Fruit fly (Drosophila melanogaster) whole organism, pupa: ENCODE data around the gene CG3061.
A peak's percentile ranks its signal among the peaks of the same experiment; 100 is the strongest.

ENCODE experiments used
- CG10348 ChIP-seq: fragments of 200-800 bp; sonication (Bioruptor generic); IDR thresholded peaks from 2 replicates; pipeline ENCODE4 v1.3.6; 2022; ENCODE audit warnings: missing biosample characterization, missing genetic modification characterization
- CG12605 ChIP-seq: fragments of 200-800 bp; sonication (Bioruptor generic); IDR thresholded peaks from 2 replicates; pipeline ENCODE4 v1.3.6; 2022; ENCODE audit warnings: missing biosample characterization, missing genetic modification characterization
- CG13204 ChIP-seq: fragments of 200-800 bp; sonication (Bioruptor generic); optimal IDR thresholded peaks from 2 replicates; lab custom pipeline; 2018; ENCODE audit warnings: missing biosample characterization, mild to moderate bottlenecking, missing genetic modification characterization, moderate library complexity
- CG14655 ChIP-seq: fragments of 200-800 bp; sonication (Bioruptor generic); optimal IDR thresholded peaks from 3 replicates; lab custom pipeline; 2017; ENCODE audit warnings: mild to moderate bottlenecking, missing biosample characterization, missing genetic modification reagents, missing genetic modification characterization
- CG15710 ChIP-seq: fragments of 200-800 bp; sonication (Bioruptor generic); optimal IDR thresholded peaks from 2 replicates; lab custom pipeline; 2018; ENCODE audit warnings: missing biosample characterization, mild to moderate bottlenecking, missing genetic modification characterization, moderate library complexity
- CG17806 ChIP-seq: fragments of 200-800 bp; sonication (Bioruptor generic); optimal IDR thresholded peaks from 2 replicates; lab custom pipeline; 2018; ENCODE audit warnings: missing biosample characterization, mild to moderate bottlenecking, missing genetic modification characterization, moderate library complexity
- CG32121 ChIP-seq: fragments of 200-800 bp; sonication (Bioruptor generic); IDR thresholded peaks from 2 replicates; pipeline ENCODE4 v1.3.6; 2022; ENCODE audit warnings: missing biosample characterization, missing genetic modification characterization
- CG34367 ChIP-seq: fragments of 200-800 bp; sonication (Bioruptor generic); optimal IDR thresholded peaks from 2 replicates; lab custom pipeline; 2018; ENCODE audit warnings: missing biosample characterization, mild to moderate bottlenecking, missing genetic modification characterization
- CG4496 ChIP-seq: fragments of 200-800 bp; sonication (Bioruptor generic); IDR thresholded peaks from 3 replicates; pipeline ENCODE4 v1.3.6; 2022; ENCODE audit warnings: missing biosample characterization, missing genetic modification characterization
- CG8159 ChIP-seq: fragments of 200-800 bp; sonication (Bioruptor generic); optimal IDR thresholded peaks from 3 replicates; lab custom pipeline; 2018; ENCODE audit warnings: missing biosample characterization, mild to moderate bottlenecking, missing genetic modification characterization, moderate library complexity
- CG8301 ChIP-seq: fragments of 200-800 bp; sonication (Bioruptor generic); optimal IDR thresholded peaks from 2 replicates; lab custom pipeline; 2018; ENCODE audit warnings: missing biosample characterization, mild to moderate bottlenecking, missing genetic modification characterization
- CG9948 ChIP-seq: fragments of 200-800 bp; sonication (Bioruptor generic); optimal IDR thresholded peaks from 2 replicates; lab custom pipeline; 2018; ENCODE audit warnings: missing biosample characterization, mild to moderate bottlenecking, missing genetic modification characterization, moderate library complexity
- D1 ChIP-seq: fragments of 200-800 bp; sonication (Bioruptor generic); optimal IDR thresholded peaks from 2 replicates; lab custom pipeline; 2018; ENCODE audit warnings: missing biosample characterization, mild to moderate bottlenecking, missing genetic modification characterization, moderate library complexity
- EcR ChIP-seq: fragments of 200-800 bp; sonication (Bioruptor generic); optimal IDR thresholded peaks from 3 replicates; lab custom pipeline; 2019; ENCODE audit warnings: missing biosample characterization, missing genetic modification characterization, mild to moderate bottlenecking, moderate library complexity, missing genetic modification reagents
- Ets98B ChIP-seq: fragments of 200-800 bp; sonication (Bioruptor generic); IDR thresholded peaks from 2 replicates; pipeline ENCODE4 v1.3.6; 2022; ENCODE audit warnings: missing biosample characterization, missing genetic modification characterization
- Pif1A ChIP-seq: fragments of 200-800 bp; sonication (Bioruptor generic); optimal IDR thresholded peaks from 3 replicates; lab custom pipeline; 2016; ENCODE audit warnings: missing biosample characterization, missing genetic modification characterization
- Pif1B ChIP-seq: fragments of 200-800 bp; sonication (Bioruptor generic); optimal IDR thresholded peaks from 3 replicates; lab custom pipeline; 2016; ENCODE audit warnings: missing biosample characterization, missing genetic modification characterization
- Snoo ChIP-seq: fragments of 200-800 bp; sonication (Bioruptor generic); optimal IDR thresholded peaks from 3 replicates; lab custom pipeline; 2017; ENCODE audit warnings: missing biosample characterization, mild to moderate bottlenecking, missing genetic modification characterization, inconsistent platforms
- fd96Ca ChIP-seq: fragments of 200-800 bp; sonication (Bioruptor generic); IDR thresholded peaks from 3 replicates; pipeline ENCODE4 v1.3.6; 2022; ENCODE audit warnings: missing biosample characterization, missing genetic modification characterization
- gl ChIP-seq: fragments of 200-800 bp; sonication (Bioruptor generic); optimal IDR thresholded peaks from 2 replicates; lab custom pipeline; 2018; ENCODE audit warnings: missing biosample characterization, mild to moderate bottlenecking, missing genetic modification characterization
- rn ChIP-seq: fragments of 200-800 bp; sonication (Bioruptor generic); IDR thresholded peaks from 2 replicates; pipeline ENCODE4 v1.3.6; 2022; ENCODE audit warnings: missing biosample characterization, missing genetic modification characterization

Gene CG3061

DNA sequence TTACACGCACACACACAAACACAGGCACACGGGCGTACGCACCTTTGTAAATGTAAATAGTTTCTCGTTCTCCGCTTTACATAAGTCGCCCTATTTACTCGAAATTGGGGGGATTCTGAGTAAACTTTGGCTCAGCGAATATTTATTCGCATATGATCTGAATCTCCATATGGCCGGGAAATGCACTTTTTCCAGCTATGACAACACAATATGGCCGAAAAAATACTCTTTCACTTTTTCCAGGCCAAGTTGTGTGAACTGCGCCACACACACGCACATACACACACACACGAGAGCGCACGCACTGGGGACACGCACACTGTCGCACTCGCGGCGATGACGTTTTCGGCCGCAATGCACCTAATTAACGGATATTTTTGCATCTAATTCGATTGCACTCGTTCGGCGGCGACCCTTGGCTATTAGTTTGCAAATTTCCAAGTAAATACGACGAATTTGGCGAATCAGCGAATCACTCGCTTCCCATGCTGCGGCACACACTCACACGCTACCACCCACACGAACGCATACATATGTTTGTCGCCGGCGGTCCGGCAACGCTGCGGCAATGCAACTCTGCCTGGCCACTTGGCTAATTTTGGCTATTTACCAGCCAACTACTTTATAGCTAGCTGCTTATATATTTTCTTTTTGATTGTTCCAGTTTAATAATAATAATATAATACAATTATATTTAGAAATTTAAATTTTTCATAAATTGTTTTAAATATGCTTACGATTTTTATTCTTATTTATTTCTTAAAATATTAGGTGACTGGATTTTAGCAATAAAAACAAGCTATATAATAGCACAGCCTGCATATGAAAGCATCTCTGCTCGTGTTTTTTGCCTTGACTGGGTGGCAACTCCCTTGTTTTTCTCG is at the start of gene CG3061, which contains the start of gene rdx:
CG3061 (plus strand) TSS at position 841 of the 884 bp plus-strand sequence.
rdx (minus strand) TSS at position 527 of the 884 bp plus-strand sequence.
- TF ChIP-seq Pif1B (GFP tag; lab: Kevin White, UChicago), result no peak
- TF ChIP-seq CG9948 (tag; lab: Kevin White, UChicago), result peak; percentile 32
- TF ChIP-seq CG14655 (GFP tag; lab: Kevin White, UChicago), result peak; percentile 45
- peak; percentile 59 for TF ChIP-seq CG15710 (tag; lab: Kevin White, UChicago)
- TF ChIP-seq CG32121, result no peak
- peak; percentile 38 for TF ChIP-seq Snoo (tag; lab: Kevin White, UChicago)
- TF ChIP-seq CG8159 (tag; lab: Kevin White, UChicago), result peak; percentile 66
- TF ChIP-seq EcR (GFP tag; lab: Kevin White, UChicago), result peak; percentile 34
- no peak for TF ChIP-seq CG8301 (tag; lab: Kevin White, UChicago)
- TF ChIP-seq CG34367 (tag; lab: Kevin White, UChicago), result peak; percentile 5
- TF ChIP-seq CG17806 (tag; lab: Kevin White, UChicago), result peak; percentile 6

DNA sequence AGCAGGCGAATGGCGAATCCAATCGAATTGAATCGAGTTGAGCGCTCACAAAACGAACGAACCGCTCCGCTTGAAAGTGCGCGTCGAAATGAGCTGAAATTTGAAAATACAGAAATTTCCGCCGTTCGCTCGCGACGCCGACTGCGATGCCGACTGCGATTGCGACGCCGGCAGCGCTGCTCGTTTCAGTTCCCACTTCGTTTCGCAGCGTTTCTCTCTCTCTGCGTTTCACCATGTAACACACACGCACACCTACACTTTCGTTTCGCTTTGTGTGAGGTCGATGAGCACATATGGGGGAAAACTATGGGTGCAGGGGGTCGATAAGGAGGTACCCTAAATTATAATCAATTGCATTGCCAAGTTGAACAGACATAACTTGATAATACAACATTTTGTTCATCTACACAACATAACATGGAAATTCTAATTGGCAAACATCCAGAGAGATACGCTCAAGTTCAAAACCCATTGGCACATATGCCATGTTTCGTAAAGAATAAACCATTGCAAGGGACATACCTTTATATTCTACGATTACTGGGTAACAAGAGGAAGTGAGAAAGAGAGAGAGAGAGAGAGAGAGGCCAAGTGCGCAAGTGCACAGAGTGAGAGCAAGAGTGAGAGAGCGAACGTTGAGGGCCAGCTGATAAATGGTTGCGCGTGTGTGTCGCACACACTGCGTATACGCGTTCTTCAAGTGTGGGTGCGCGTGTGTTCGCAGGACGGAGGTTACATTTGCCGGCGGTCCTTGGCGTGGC is 48.7 kb upstream of the CG3061 start:
- TF ChIP-seq EcR (GFP tag; lab: Kevin White, UChicago), result peak; percentile 99
- TF ChIP-seq gl, result peak; percentile 88
- peak; percentile 93 for TF ChIP-seq CG15710 (tag; lab: Kevin White, UChicago)
- peak; percentile 95 for TF ChIP-seq fd96Ca
- peak; percentile 87 for TF ChIP-seq rn (GFP tag; lab: Robert Waterston, UW)
- TF ChIP-seq D1 (tag; lab: Kevin White, UChicago), result peak; percentile 86
- peak; percentile 95 for TF ChIP-seq Pif1B (GFP tag; lab: Kevin White, UChicago)
- peak; percentile 64 for TF ChIP-seq CG13204 (GFP tag; lab: Kevin White, UChicago)
- peak; percentile 97 for TF ChIP-seq Pif1A (GFP tag; lab: Kevin White, UChicago)
- TF ChIP-seq CG8301 (tag; lab: Kevin White, UChicago), result peak; percentile 95
- peak; percentile 87 for TF ChIP-seq Ets98B (GFP tag; lab: Robert Waterston, UW)
- TF ChIP-seq CG4496, result peak; percentile 89; the same call in 2 of the 3 replicates
- peak; percentile 91 for TF ChIP-seq CG17806 (tag; lab: Kevin White, UChicago)
- peak; percentile 95 for TF ChIP-seq CG14655 (GFP tag; lab: Kevin White, UChicago)
- TF ChIP-seq CG34367 (tag; lab: Kevin White, UChicago), result peak; percentile 90
- TF ChIP-seq CG12605 (GFP tag; lab: Robert Waterston, UW), result peak; percentile 53; the same call in 1 of the 2 replicates
- TF ChIP-seq CG32121, result peak; percentile 91
- peak; percentile 94 for TF ChIP-seq CG8159 (tag; lab: Kevin White, UChicago)
- TF ChIP-seq CG10348 (GFP tag; lab: Robert Waterston, UW), result peak; percentile 79
- peak; percentile 93 for TF ChIP-seq CG9948 (tag; lab: Kevin White, UChicago)
- TF ChIP-seq Snoo (tag; lab: Kevin White, UChicago), result peak; percentile 96

DNA sequence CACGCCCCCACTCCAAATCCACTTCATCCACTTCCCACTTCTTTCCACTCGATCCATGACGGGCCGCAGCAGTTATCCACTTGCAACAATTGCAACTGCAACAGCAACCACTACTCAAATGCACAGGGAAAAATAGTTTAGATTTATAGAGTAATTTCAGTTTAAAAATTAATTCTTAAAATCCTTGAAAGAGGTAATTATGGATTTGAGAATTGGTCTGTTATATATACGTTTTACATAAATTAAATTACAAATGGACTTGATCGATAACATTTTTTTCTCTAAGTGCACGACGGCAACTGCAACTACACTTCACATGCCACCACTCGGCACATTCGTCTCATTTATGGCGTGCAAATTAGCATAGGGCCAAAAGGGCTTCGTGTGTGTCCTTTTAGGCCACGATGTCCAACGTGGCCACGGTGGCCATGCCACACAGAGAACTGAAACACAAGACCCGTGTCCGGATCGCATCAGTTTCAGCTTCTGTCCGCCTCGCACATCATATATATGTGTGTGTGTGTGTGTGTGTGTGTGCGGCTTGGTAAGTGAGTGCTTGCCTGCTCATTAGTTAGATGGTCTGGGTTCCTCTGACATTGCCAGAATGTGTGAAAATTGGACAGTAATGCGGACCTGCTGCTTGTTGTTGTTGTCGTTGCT is 47.1 kb upstream of the CG3061 start:
- TF ChIP-seq CG12605 (GFP tag; lab: Robert Waterston, UW) (peak; percentile 86), CG4496 (peak; percentile 91), fd96Ca (no peak; the same call in 2 of the 3 replicates), CG34367 (tag; lab: Kevin White, UChicago) (peak; percentile 83), rn (GFP tag; lab: Robert Waterston, UW) (peak; percentile 79), gl (peak; percentile 79), CG9948 (tag; lab: Kevin White, UChicago) (peak; percentile 90), CG14655 (GFP tag; lab: Kevin White, UChicago) (peak; percentile 92), CG8159 (tag; lab: Kevin White, UChicago) (peak; percentile 91), Ets98B (GFP tag; lab: Robert Waterston, UW) (peak; percentile 81), CG15710 (tag; lab: Kevin White, UChicago) (peak; percentile 87), Pif1A (GFP tag; lab: Kevin White, UChicago) (peak; percentile 85), CG32121 (peak; percentile 86), Snoo (tag; lab: Kevin White, UChicago) (peak; percentile 50), CG10348 (GFP tag; lab: Robert Waterston, UW) (0 out of 2 replicates have a peak, but pooled peaks have one; percentile 22), D1 (tag; lab: Kevin White, UChicago) (peak; percentile 80), CG17806 (tag; lab: Kevin White, UChicago) (peak; percentile 89), EcR (GFP tag; lab: Kevin White, UChicago) (peak; percentile 18), CG13204 (GFP tag; lab: Kevin White, UChicago) (peak; percentile 37), Pif1B (GFP tag; lab: Kevin White, UChicago) (peak; percentile 77), CG8301 (tag; lab: Kevin White, UChicago) (peak; percentile 89)

DNA sequence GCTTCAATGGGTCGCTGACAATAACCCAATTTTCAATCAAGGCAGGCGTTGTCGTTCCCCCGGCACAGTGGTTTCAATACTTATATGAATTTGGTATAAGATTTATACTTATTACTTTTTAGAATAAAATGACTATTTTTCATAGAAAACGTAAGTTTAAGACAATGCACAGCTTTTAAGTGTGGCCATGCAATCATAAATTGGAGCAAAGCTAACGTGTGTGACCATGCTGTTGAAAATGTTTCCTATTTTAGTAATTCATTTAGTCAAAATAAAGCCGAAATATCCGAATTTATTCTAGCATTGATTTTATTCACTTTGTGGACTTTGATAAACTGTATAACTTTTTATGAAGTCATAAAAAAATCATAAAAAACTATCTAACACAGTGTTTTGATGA is 45.5 kb upstream of the CG3061 start:
- TF ChIP-seq Ets98B (GFP tag; lab: Robert Waterston, UW), result no peak
- TF ChIP-seq fd96Ca, result no peak
- TF ChIP-seq gl, result no peak
- TF ChIP-seq EcR (GFP tag; lab: Kevin White, UChicago), result no peak
- no peak for TF ChIP-seq CG10348 (GFP tag; lab: Robert Waterston, UW)
- no peak for TF ChIP-seq CG4496
- TF ChIP-seq CG9948 (tag; lab: Kevin White, UChicago), result no peak
- no peak for TF ChIP-seq D1 (tag; lab: Kevin White, UChicago)
- no peak for TF ChIP-seq CG32121
- no peak for TF ChIP-seq rn (GFP tag; lab: Robert Waterston, UW)
- TF ChIP-seq CG13204 (GFP tag; lab: Kevin White, UChicago), result no peak
- no peak for TF ChIP-seq CG34367 (tag; lab: Kevin White, UChicago)
- no peak for TF ChIP-seq Pif1A (GFP tag; lab: Kevin White, UChicago)
- no peak for TF ChIP-seq CG17806 (tag; lab: Kevin White, UChicago)
- TF ChIP-seq CG12605 (GFP tag; lab: Robert Waterston, UW), result no peak
- TF ChIP-seq CG8301 (tag; lab: Kevin White, UChicago), result no peak
- no peak for TF ChIP-seq CG15710 (tag; lab: Kevin White, UChicago)
